Worm (Caenorhabditis elegans) whole organism, early embryonic: ENCODE results near the gene gcy-33.

ENCODE experiments used
- B0310.2 ChIP-seq: sonication (generic microtip); optimal IDR thresholded peaks from 2 replicates; lab custom pipeline; 2016; ENCODE audit warnings: mild to moderate bottlenecking, missing genetic modification characterization, missing compliant biosample characterization
- F13C5.2 ChIP-seq: sonication (generic microtip); optimal IDR thresholded peaks from 2 replicates; lab custom pipeline; 2017; ENCODE audit warnings: mild to moderate bottlenecking, missing genetic modification characterization, inconsistent platforms, missing compliant biosample characterization
- ama-1 ChIP-seq: fragments of 150-350 bp; optimal IDR thresholded peaks from 2 replicates; lab custom pipeline; 2014
- ceh-36 ChIP-seq: sonication (generic microtip); optimal IDR thresholded peaks from 2 replicates; lab custom pipeline; 2016; ENCODE audit warnings: missing genetic modification characterization, inconsistent platforms, missing compliant biosample characterization
- ets-7 ChIP-seq: sonication (generic microtip); optimal IDR thresholded peaks from 2 replicates; lab custom pipeline; 2016; ENCODE audit warnings: missing genotype, missing genetic modification characterization, missing compliant biosample characterization
- flt-1 ChIP-seq: fragments of 200-800 bp; sonication (Bioruptor generic); IDR thresholded peaks from 2 replicates; pipeline ENCODE4 v1.3.6; 2022; ENCODE audit warnings: missing genetic modification characterization, missing compliant biosample characterization
- hmbx-1 ChIP-seq: sonication (generic microtip); optimal IDR thresholded peaks from 2 replicates; lab custom pipeline; 2016; ENCODE audit warnings: mild to moderate bottlenecking, missing genetic modification characterization, missing compliant biosample characterization
- hmg-4 ChIP-seq: fragments of 200-800 bp; sonication (Bioruptor generic); optimal IDR thresholded peaks from 2 replicates; lab custom pipeline; 2018; ENCODE audit warnings: mild to moderate bottlenecking, missing genetic modification characterization, missing compliant biosample characterization
- pes-1 ChIP-seq: fragments of 200-800 bp; sonication (Bioruptor generic); IDR thresholded peaks from 2 replicates; pipeline ENCODE4 v1.3.6; 2022; ENCODE audit warnings: missing genetic modification reagents, missing genetic modification characterization, missing compliant biosample characterization
- scrt-1 ChIP-seq: fragments of 200-800 bp; sonication (Bioruptor generic); IDR thresholded peaks from 2 replicates; pipeline ENCODE4 v1.3.6; 2022; ENCODE audit warnings: missing genetic modification characterization, missing compliant biosample characterization
- sea-1 ChIP-seq: fragments of 200-800 bp; sonication (Bioruptor generic); conservative IDR thresholded peaks from 2 replicates; pipeline ENCODE4 v1.3.6; 2022; ENCODE audit warnings: missing genetic modification characterization, missing compliant biosample characterization
- tbx-37 ChIP-seq: fragments of 200-800 bp; sonication (Bioruptor generic); conservative IDR thresholded peaks from 2 replicates; pipeline ENCODE4 v1.3.6; 2022; ENCODE audit warnings: missing genetic modification reagents, missing genetic modification characterization, missing compliant biosample characterization
- tra-4 ChIP-seq: sonication (generic microtip); optimal IDR thresholded peaks from 2 replicates; lab custom pipeline; 2017; ENCODE audit warnings: missing genetic modification characterization, missing compliant biosample characterization

- TF ChIP-seq sea-1 (GFP tag; lab: Robert Waterston, UW) (no peak), pes-1 (GFP tag; lab: Robert Waterston, UW) (no peak), ama-1 (lab: Kevin White, UChicago) (no peak), tbx-37 (GFP tag; lab: Robert Waterston, UW) (no peak), flt-1 (GFP tag; lab: Robert Waterston, UW) (no peak), F13C5.2 (tag; lab: Kevin White, UChicago) (no peak), hmg-4 (GFP tag; lab: Kevin White, UChicago) (no peak), tra-4 (no peak), B0310.2 (tag; lab: Kevin White, UChicago) (no peak), ets-7 (tag; lab: Kevin White, UChicago) (no peak), scrt-1 (GFP tag; lab: Robert Waterston, UW) (no peak), ceh-36 (tag; lab: Kevin White, UChicago) (no peak), hmbx-1 (tag; lab: Kevin White, UChicago) (no peak)
Measured at ce11 chrV:12011686-12012085, 10.1 kb upstream of the gcy-33 start.
